Worm (Caenorhabditis elegans) whole organism, L1 larva: ENCODE data around the gene W03C9.1.

Experiments
- alr-1 ChIP-seq: fragments of 200-800 bp; sonication (Bioruptor generic); optimal IDR thresholded peaks from 2 replicates; lab custom pipeline; 2018; ENCODE audit warnings: borderline replicate concordance, mild to moderate bottlenecking, missing genetic modification characterization, missing compliant biosample characterization
- ama-1 ChIP-seq: fragments of 150-350 bp; optimal IDR thresholded peaks from 2 replicates; lab custom pipeline; 2014
- fkh-10 ChIP-seq: sonication (generic microtip); optimal IDR thresholded peaks from 2 replicates; lab custom pipeline; 2017; ENCODE audit warnings: missing biosample characterization, missing genetic modification reagents, missing genetic modification characterization
- grh-1 ChIP-seq: fragments of 200-800 bp; sonication (Bioruptor generic); IDR thresholded peaks from 2 replicates; pipeline ENCODE4 v1.3.6; 2022; ENCODE audit warnings: missing genetic modification reagents, missing genetic modification characterization, missing compliant biosample characterization
- lin-13 ChIP-seq: fragments of 150-350 bp; optimal IDR thresholded peaks from 2 replicates; lab custom pipeline; 2014; ENCODE audit warnings: missing biosample characterization, missing genetic modification reagents, missing genetic modification characterization
- lin-15B ChIP-seq: fragments of 150-350 bp; sonication (generic microtip); optimal IDR thresholded peaks from 3 replicates; lab custom pipeline; 2014; ENCODE audit warnings: missing biosample characterization, missing genetic modification characterization
- mep-1 ChIP-seq: fragments of 150-350 bp; optimal IDR thresholded peaks from 2 replicates; lab custom pipeline; 2014; ENCODE audit warnings: missing biosample characterization, missing genetic modification characterization
- nhr-12 ChIP-seq: sonication (generic microtip); optimal IDR thresholded peaks from 2 replicates; lab custom pipeline; 2017; ENCODE audit warnings: missing biosample characterization, missing genetic modification characterization
- skn-1 ChIP-seq: fragments of 150-350 bp; optimal IDR thresholded peaks from 2 replicates; lab custom pipeline; 2014; ENCODE audit warnings: missing biosample characterization, missing genetic modification characterization
- snpc-4 ChIP-seq: fragments of 150-350 bp; optimal IDR thresholded peaks from 2 replicates; lab custom pipeline; 2014; ENCODE audit warnings: missing biosample characterization, missing genetic modification characterization
- zag-1 ChIP-seq: fragments of 150-350 bp; optimal IDR thresholded peaks from 2 replicates; lab custom pipeline; 2014; ENCODE audit warnings: missing biosample characterization, missing genetic modification characterization

DNA sequence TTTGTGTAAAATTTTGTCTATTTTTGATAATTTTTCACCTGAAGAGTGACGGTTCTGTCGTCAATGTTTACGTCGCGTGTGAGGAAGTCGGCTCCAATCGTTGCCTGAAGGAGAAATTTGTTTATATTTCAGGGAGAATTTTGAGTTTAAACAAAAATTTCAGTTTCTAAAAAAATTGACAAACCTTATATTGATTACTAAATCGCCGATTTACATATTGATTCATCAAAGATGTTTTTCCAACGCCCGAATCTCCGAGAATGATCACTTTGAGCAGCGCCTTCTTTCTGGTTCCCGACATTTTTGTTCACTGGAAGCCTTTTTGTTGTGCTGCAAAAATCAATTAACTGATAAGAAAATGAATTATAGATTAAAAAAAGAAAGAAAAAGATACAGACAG is 4.7 kb upstream of the W03C9.1 start, which contains the start of gene rab-7:
- TF ChIP-seq fkh-10 (GFP tag; lab: Kevin White, UChicago) (no peak), snpc-4 (tag; lab: Kevin White, UChicago) (no peak), mep-1 (tag; lab: Kevin White, UChicago) (no peak), alr-1 (tag; lab: Kevin White, UChicago) (no peak), nhr-12 (tag; lab: Kevin White, UChicago) (no peak), lin-15B (no peak), zag-1 (no peak), ama-1 (lab: Kevin White, UChicago) (peak; percentile 73), skn-1 (tag; lab: Kevin White, UChicago) (no peak), lin-13 (GFP tag; lab: Kevin White, UChicago) (no peak), grh-1 (GFP tag; lab: Robert Waterston, UW) (no peak)
